Worm (Caenorhabditis elegans) whole organism, L4 larva: Measurements from ENCODE around the gene T16G12.4.

ENCODE experiments used
- arid-1 ChIP-seq: fragments of 200-800 bp; sonication (Bioruptor generic); conservative IDR thresholded peaks from 2 replicates; pipeline ENCODE4 v1.3.6; 2022; ENCODE audit warnings: missing genetic modification reagents, missing genetic modification characterization, missing compliant biosample characterization
- lin-13 ChIP-seq: fragments of 150-350 bp; optimal IDR thresholded peaks from 2 replicates; lab custom pipeline; 2014; ENCODE audit warnings: missing biosample characterization, missing genetic modification reagents, missing genetic modification characterization
- mes-2 ChIP-seq: sonication (generic microtip); optimal IDR thresholded peaks from 2 replicates; lab custom pipeline; 2016; ENCODE audit warnings: missing genotype, mild to moderate bottlenecking, missing genetic modification characterization, missing compliant biosample characterization; ENCODE audit not compliant: poor library complexity, severe bottlenecking
- zag-1 ChIP-seq: fragments of 150-350 bp; optimal IDR thresholded peaks from 2 replicates; lab custom pipeline; 2014; ENCODE audit warnings: missing biosample characterization, missing genetic modification characterization

DNA sequence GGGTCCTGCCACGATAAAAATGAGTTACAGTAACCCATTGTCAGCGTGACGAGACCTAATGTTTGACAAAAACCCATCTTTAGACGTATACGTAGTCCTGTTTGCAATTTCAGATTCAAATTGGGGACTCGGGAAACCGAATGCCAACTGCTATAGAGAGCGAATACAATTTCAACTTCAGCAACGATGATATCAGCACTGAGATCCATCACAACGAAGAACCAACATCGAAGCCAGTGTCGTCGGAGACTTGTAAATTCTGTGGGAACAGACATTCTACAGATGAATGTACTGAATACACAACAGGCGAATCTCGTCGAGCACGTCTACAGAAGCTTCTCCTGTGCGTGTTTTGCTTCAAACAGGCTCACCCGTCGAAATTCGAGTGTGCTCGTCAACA lies 28.0 kb downstream of the T16G12.4 start:
- TF ChIP-seq lin-13 (GFP tag; lab: Kevin White, UChicago) (no peak), arid-1 (GFP tag; lab: Robert Waterston, UW) (no peak), mes-2 (tag; lab: Kevin White, UChicago) (no peak), zag-1 (no peak)
